Worm (Caenorhabditis elegans) whole organism, young adult: ENCODE measurements around the gene irld-4.

Source experiments
- C06A6.2 ChIP-seq: fragments of 200-800 bp; sonication (Bioruptor generic); conservative IDR thresholded peaks from 2 replicates; pipeline ENCODE4 v1.3.6; 2022; ENCODE audit warnings: missing genetic modification characterization, missing compliant biosample characterization
- D2030.7 ChIP-seq: fragments of 200-800 bp; sonication (Bioruptor generic); IDR thresholded peaks from 2 replicates; pipeline ENCODE4 v1.3.6; 2022; ENCODE audit warnings: missing genetic modification reagents, missing genetic modification characterization, missing compliant biosample characterization
- F22D6.2 ChIP-seq: sonication (generic microtip); optimal IDR thresholded peaks from 2 replicates; lab custom pipeline; 2016; ENCODE audit warnings: mild to moderate bottlenecking, missing genetic modification characterization, missing compliant biosample characterization
- F23B12.7 ChIP-seq: sonication (generic microtip); optimal IDR thresholded peaks from 2 replicates; lab custom pipeline; 2017; ENCODE audit warnings: missing genetic modification characterization, mild to moderate bottlenecking, missing compliant biosample characterization, antibody characterized with exemption, moderate library complexity; ENCODE audit not compliant: insufficient read depth
- F39B2.1 ChIP-seq: fragments of 200-800 bp; sonication (Bioruptor generic); IDR thresholded peaks from 2 replicates; pipeline ENCODE4 v1.3.6; 2022; ENCODE audit warnings: missing genetic modification reagents, missing genetic modification characterization, missing compliant biosample characterization
- F52B5.7 ChIP-seq: sonication (generic microtip); optimal IDR thresholded peaks from 2 replicates; lab custom pipeline; 2016; ENCODE audit warnings: mild to moderate bottlenecking, missing genetic modification characterization, missing compliant biosample characterization
- F55B11.4 ChIP-seq: sonication (generic microtip); optimal IDR thresholded peaks from 2 replicates; lab custom pipeline; 2016; ENCODE audit warnings: missing compliant biosample characterization, missing genetic modification characterization, borderline replicate concordance; ENCODE audit not compliant: insufficient read depth
- T07F8.4 ChIP-seq: sonication (generic microtip); optimal IDR thresholded peaks from 2 replicates; lab custom pipeline; 2016; ENCODE audit warnings: mild to moderate bottlenecking, missing genetic modification characterization, moderate library complexity, missing compliant biosample characterization
- Y95B8A.8 ChIP-seq: fragments of 200-800 bp; sonication (Bioruptor generic); IDR thresholded peaks from 2 replicates; pipeline ENCODE4 v1.3.6; 2022; ENCODE audit warnings: missing genetic modification reagents, missing genetic modification characterization, missing compliant biosample characterization
- ZK185.1 ChIP-seq: sonication (generic microtip); optimal IDR thresholded peaks from 2 replicates; lab custom pipeline; 2016; ENCODE audit warnings: mild to moderate bottlenecking, missing genetic modification characterization, missing compliant biosample characterization; ENCODE audit not compliant: poor library complexity, severe bottlenecking
- akir-1 ChIP-seq: fragments of 200-800 bp; sonication (Bioruptor generic); optimal IDR thresholded peaks from 2 replicates; lab custom pipeline; 2018; ENCODE audit warnings: mild to moderate bottlenecking, missing genetic modification characterization, moderate library complexity, missing compliant biosample characterization
- aptf-2 ChIP-seq: fragments of 200-800 bp; sonication (Bioruptor generic); conservative IDR thresholded peaks from 2 replicates; pipeline ENCODE4 v1.3.6; 2022; ENCODE audit warnings: missing genetic modification reagents, missing genetic modification characterization, missing compliant biosample characterization
- atf-7 ChIP-seq: sonication (generic microtip); optimal IDR thresholded peaks from 2 replicates; lab custom pipeline; 2017; ENCODE audit warnings: mild to moderate bottlenecking, missing genetic modification characterization, missing compliant biosample characterization
- attf-6 ChIP-seq: fragments of 200-800 bp; sonication (Bioruptor generic); IDR thresholded peaks from 2 replicates; pipeline ENCODE4 v1.3.6; 2022; ENCODE audit warnings: missing genetic modification reagents, missing genetic modification characterization, missing compliant biosample characterization
- bed-1 ChIP-seq: fragments of 200-800 bp; sonication (Bioruptor generic); IDR thresholded peaks from 2 replicates; pipeline ENCODE4 v1.3.6; 2022; ENCODE audit warnings: missing genetic modification reagents, missing genetic modification characterization, missing compliant biosample characterization
- cebp-1 ChIP-seq, 2 experiments: fragments of 200-800 bp in 1 of 2; sonication (Bioruptor generic) in 1 of 2; sonication (generic microtip) in 1 of 2; IDR thresholded peaks in 1 of 2; optimal IDR thresholded peaks in 1 of 2; 2 replicates each; pipeline versions ENCODE4 v1.3.6 to Lab custom; 2017 to 2022; ENCODE audit warnings: missing compliant biosample characterization in 2 of 2, missing genetic modification characterization in 2 of 2, mild to moderate bottlenecking in 1 of 2, missing genetic modification reagents in 1 of 2, moderate library complexity in 1 of 2
- egrh-3 ChIP-seq: fragments of 200-800 bp; sonication (Bioruptor generic); IDR thresholded peaks from 2 replicates; pipeline ENCODE4 v1.3.6; 2022; ENCODE audit warnings: missing genetic modification reagents, missing genetic modification characterization, missing compliant biosample characterization
- ets-4 ChIP-seq: fragments of 200-800 bp; sonication (Bioruptor generic); optimal IDR thresholded peaks from 2 replicates; lab custom pipeline; 2018; ENCODE audit warnings: mild to moderate bottlenecking, missing genetic modification characterization, missing compliant biosample characterization
- him-1 ChIP-seq: sonication (generic microtip); optimal IDR thresholded peaks from 2 replicates; lab custom pipeline; 2016; ENCODE audit warnings: missing genotype, missing genetic modification reagents, missing genetic modification characterization, missing compliant biosample characterization
- let-607 ChIP-seq, 2 experiments: fragments of 200-800 bp in 1 of 2; sonication (Bioruptor generic) in 1 of 2; sonication (generic microtip) in 1 of 2; optimal IDR thresholded peaks; 2 replicates each; lab custom pipeline; 2016 to 2018; ENCODE audit warnings: mild to moderate bottlenecking in 2 of 2, missing compliant biosample characterization in 2 of 2, missing genetic modification characterization in 2 of 2, moderate library complexity in 2 of 2, missing genotype in 1 of 2
- lin-26 ChIP-seq: fragments of 200-800 bp; sonication (Bioruptor generic); IDR thresholded peaks from 2 replicates; pipeline ENCODE4 v1.3.6; 2022; ENCODE audit warnings: missing genetic modification reagents, missing genetic modification characterization, missing compliant biosample characterization
- lin-40 ChIP-seq: sonication (generic microtip); optimal IDR thresholded peaks from 2 replicates; lab custom pipeline; 2016; ENCODE audit warnings: missing genetic modification characterization, mild to moderate bottlenecking, missing compliant biosample characterization, missing genotype, missing genetic modification reagents
- lin-54 ChIP-seq: fragments of 200-800 bp; sonication (Bioruptor generic); optimal IDR thresholded peaks from 2 replicates; lab custom pipeline; 2018; ENCODE audit warnings: mild to moderate bottlenecking, missing genetic modification characterization, missing compliant biosample characterization
- lsl-1 ChIP-seq: fragments of 200-800 bp; sonication (Bioruptor generic); optimal IDR thresholded peaks from 2 replicates; lab custom pipeline; 2018; ENCODE audit warnings: mild to moderate bottlenecking, missing genetic modification characterization, moderate library complexity, missing compliant biosample characterization
- madf-10 ChIP-seq: sonication (generic microtip); optimal IDR thresholded peaks from 2 replicates; lab custom pipeline; 2016; ENCODE audit warnings: mild to moderate bottlenecking, missing genetic modification characterization, missing compliant biosample characterization
- madf-3 ChIP-seq: fragments of 200-800 bp; sonication (Bioruptor generic); IDR thresholded peaks from 2 replicates; pipeline ENCODE4 v1.3.6; 2022; ENCODE audit warnings: missing genetic modification reagents, missing genetic modification characterization, missing compliant biosample characterization
- madf-6 ChIP-seq: fragments of 200-800 bp; sonication (Bioruptor generic); IDR thresholded peaks from 2 replicates; pipeline ENCODE4 v1.3.6; 2022; ENCODE audit warnings: missing genetic modification reagents, missing genetic modification characterization, missing compliant biosample characterization
- mxl-1 ChIP-seq: sonication (generic microtip); optimal IDR thresholded peaks from 2 replicates; lab custom pipeline; 2016; ENCODE audit warnings: missing genetic modification characterization, missing compliant biosample characterization
- nfya-2 ChIP-seq: fragments of 200-800 bp; sonication (Bioruptor generic); IDR thresholded peaks from 2 replicates; pipeline ENCODE4 v1.3.6; 2022; ENCODE audit warnings: missing genetic modification reagents, missing genetic modification characterization, missing compliant biosample characterization
- nfyb-1 ChIP-seq: fragments of 200-800 bp; sonication (Bioruptor generic); IDR thresholded peaks from 2 replicates; pipeline ENCODE4 v1.3.6; 2022; ENCODE audit warnings: missing genetic modification reagents, missing genetic modification characterization, missing compliant biosample characterization
- nhr-179 ChIP-seq: sonication (generic microtip); optimal IDR thresholded peaks from 2 replicates; lab custom pipeline; 2016; ENCODE audit warnings: mild to moderate bottlenecking, missing genetic modification characterization, missing compliant biosample characterization
- nhr-80 ChIP-seq: sonication (generic microtip); optimal IDR thresholded peaks from 2 replicates; lab custom pipeline; 2016; ENCODE audit warnings: missing genetic modification characterization, missing compliant biosample characterization
- nhr-90 ChIP-seq: sonication (generic microtip); optimal IDR thresholded peaks from 2 replicates; lab custom pipeline; 2016; ENCODE audit warnings: missing genotype, mild to moderate bottlenecking, missing genetic modification characterization, missing compliant biosample characterization
- pbrm-1 ChIP-seq: fragments of 200-800 bp; sonication (Bioruptor generic); IDR thresholded peaks from 2 replicates; pipeline ENCODE4 v1.3.6; 2022; ENCODE audit warnings: missing genetic modification reagents, missing genetic modification characterization, missing compliant biosample characterization
- pha-4 ChIP-seq: fragments of 150-350 bp; sonication (generic microtip); optimal IDR thresholded peaks from 2 replicates; lab custom pipeline; 2014; ENCODE audit warnings: missing biosample characterization, missing genetic modification reagents, missing genetic modification characterization
- rcor-1 ChIP-seq: fragments of 200-800 bp; sonication (Bioruptor generic); IDR thresholded peaks from 2 replicates; pipeline ENCODE4 v1.3.6; 2022; ENCODE audit warnings: missing genetic modification reagents, missing genetic modification characterization, missing compliant biosample characterization
- sdz-38 ChIP-seq: sonication (generic microtip); optimal IDR thresholded peaks from 2 replicates; lab custom pipeline; 2016; ENCODE audit warnings: missing genotype, missing genetic modification characterization, missing compliant biosample characterization
- snpc-4 ChIP-seq, 5 experiments: fragments of 150-350 bp in 1 of 5; sonication (generic microtip) in 4 of 5; optimal IDR thresholded peaks; 2 replicates each; lab custom pipeline; 2014 to 2018; ENCODE audit warnings: missing genetic modification characterization in 5 of 5, missing biosample characterization in 3 of 5, antibody characterized with exemption in 2 of 5, mild to moderate bottlenecking in 2 of 5, missing compliant biosample characterization in 2 of 5, missing genotype in 2 of 5, moderate library complexity in 2 of 5, missing genetic modification reagents in 1 of 5
- somi-1 ChIP-seq: fragments of 200-800 bp; sonication (Bioruptor generic); optimal IDR thresholded peaks from 2 replicates; lab custom pipeline; 2018; ENCODE audit warnings: mild to moderate bottlenecking, missing genetic modification characterization, missing compliant biosample characterization
- tbp1 ChIP-seq: fragments of 200-800 bp; sonication (Bioruptor generic); optimal IDR thresholded peaks from 2 replicates; lab custom pipeline; 2018; ENCODE audit warnings: mild to moderate bottlenecking, missing genetic modification characterization, missing compliant biosample characterization
- tlf-1 ChIP-seq: fragments of 200-800 bp; sonication (Bioruptor generic); optimal IDR thresholded peaks from 2 replicates; lab custom pipeline; 2018; ENCODE audit warnings: mild to moderate bottlenecking, missing genetic modification characterization, missing compliant biosample characterization
- zim-3 ChIP-seq: sonication (generic microtip); optimal IDR thresholded peaks from 2 replicates; lab custom pipeline; 2017; ENCODE audit warnings: mild to moderate bottlenecking, missing genetic modification characterization, moderate library complexity, missing compliant biosample characterization
- ztf-26 ChIP-seq: sonication (generic microtip); optimal IDR thresholded peaks from 2 replicates; lab custom pipeline; 2017; ENCODE audit warnings: missing genetic modification characterization, missing compliant biosample characterization
- ztf-28 ChIP-seq: fragments of 200-800 bp; sonication (Bioruptor generic); IDR thresholded peaks from 2 replicates; pipeline ENCODE4 v1.3.6; 2022; ENCODE audit warnings: missing genetic modification reagents, missing genetic modification characterization, missing compliant biosample characterization
- ztf-3 ChIP-seq: fragments of 200-800 bp; sonication (Bioruptor generic); optimal IDR thresholded peaks from 2 replicates; lab custom pipeline; 2018; ENCODE audit warnings: mild to moderate bottlenecking, missing genetic modification characterization, missing compliant biosample characterization

The irld-4 gene

ce11 chrIV:14594249-14594648 lies 38.6 kb upstream of the irld-4 start:
- TF ChIP-seq ztf-26 (tag; lab: Kevin White, UChicago) (peak; percentile 89), snpc-4 (GFP tag; optimal IDR thresholded peaks at IDR 0.05; lab: Kevin White, UChicago) (no peak), snpc-4 (tag; optimal IDR thresholded peaks at IDR 0.05; lab: Kevin White, UChicago) (peak in 3 of 4 experiments; percentile 8 to 55 (median 48)), somi-1 (peak; percentile 84), madf-10 (tag; lab: Kevin White, UChicago) (peak; percentile 75), F22D6.2 (tag; lab: Kevin White, UChicago) (peak; percentile 80), attf-6 (no peak), zim-3 (tag; lab: Kevin White, UChicago) (no peak), rcor-1 (GFP tag; lab: Robert Waterston, UW) (no peak), lin-54 (GFP tag; lab: Kevin White, UChicago) (peak; percentile 55), atf-7 (tag; lab: Kevin White, UChicago) (peak; percentile 95), ZK185.1 (peak; percentile 75), nfyb-1 (GFP tag; lab: Robert Waterston, UW) (no peak; the same call in 1 of the 2 replicates), nfya-2 (no peak), ets-4 (peak; percentile 58), Y95B8A.8 (GFP tag; lab: Robert Waterston, UW) (0 out of 2 replicates have a peak, but pooled peaks have one; percentile 23), D2030.7 (GFP tag; lab: Robert Waterston, UW) (no peak), ztf-28 (GFP tag; lab: Robert Waterston, UW) (no peak), pha-4 (tag; lab: Kevin White, UChicago) (peak; percentile 45), ztf-3 (GFP tag; lab: Kevin White, UChicago) (peak; percentile 44), egrh-3 (GFP tag; lab: Robert Waterston, UW) (0 out of 2 replicates have a peak, but pooled peaks have one; percentile 35), madf-6 (GFP tag; lab: Robert Waterston, UW) (no peak), F23B12.7 (tag; lab: Kevin White, UChicago) (peak; percentile 54), aptf-2 (GFP tag; lab: Robert Waterston, UW) (no peak), tbp1 (GFP tag; lab: Kevin White, UChicago) (peak; percentile 46), madf-3 (GFP tag; lab: Robert Waterston, UW) (no peak), akir-1 (no peak), nhr-80 (tag; lab: Kevin White, UChicago) (peak; percentile 100), nhr-90 (peak; percentile 82), C06A6.2 (GFP tag; lab: Robert Waterston, UW) (peak; percentile 78; the same call in 1 of the 2 replicates), let-607 (tag; optimal IDR thresholded peaks at IDR 0.05; lab: Kevin White, UChicago) (peak in 1 of 2 experiments; percentile 82), tlf-1 (GFP tag; lab: Kevin White, UChicago) (peak; percentile 75), lin-40 (peak; percentile 94), pbrm-1 (0 out of 2 replicates have a peak, but pooled peaks have one; percentile 28), cebp-1 (GFP tag; IDR thresholded peaks at IDR 0.05; lab: Robert Waterston, UW) (peak; percentile 22; the same call in 1 of the 2 replicates), cebp-1 (tag; optimal IDR thresholded peaks at IDR 0.05; lab: Kevin White, UChicago) (no peak)

ce11 chrIV:14599321-14599720 lies 33.6 kb upstream of the irld-4 start:
- TF ChIP-seq him-1 (tag; lab: Kevin White, UChicago), result no peak
- TF ChIP-seq attf-6, result 0 out of 2 replicates have a peak, but pooled peaks have one; percentile 14

- TF ChIP-seq mxl-1 (tag; lab: Kevin White, UChicago), result no peak
- TF ChIP-seq F52B5.7, result no peak
- no peak for TF ChIP-seq sdz-38 (tag; lab: Kevin White, UChicago)
- TF ChIP-seq lin-26 (GFP tag; lab: Robert Waterston, UW), result no peak
- no peak for TF ChIP-seq madf-6 (GFP tag; lab: Robert Waterston, UW)
- no peak for TF ChIP-seq nhr-179 (tag; lab: Kevin White, UChicago)
- no peak for TF ChIP-seq somi-1
- no peak for TF ChIP-seq lsl-1
- TF ChIP-seq F39B2.1 (GFP tag; lab: Robert Waterston, UW), result no peak
- TF ChIP-seq T07F8.4 (tag; lab: Kevin White, UChicago), result no peak
- no peak for TF ChIP-seq bed-1 (GFP tag; lab: Robert Waterston, UW)
- no peak for TF ChIP-seq F55B11.4 (tag; lab: Kevin White, UChicago)
Observed at ce11 chrIV:14603022-14603421, 29.9 kb upstream of the irld-4 start.
